Worm (Caenorhabditis elegans) whole organism, L1 larva: ENCODE data around the gene unc-129.

ENCODE experiments used
- C34B4.2 ChIP-seq: sonication (generic microtip); optimal IDR thresholded peaks from 2 replicates; lab custom pipeline; 2017; ENCODE audit warnings: mild to moderate bottlenecking, missing genetic modification characterization, missing compliant biosample characterization
- F16B12.6 ChIP-seq: fragments of 150-350 bp; optimal IDR thresholded peaks from 2 replicates; lab custom pipeline; 2014; ENCODE audit warnings: missing biosample characterization, missing genetic modification characterization
- aly-2 ChIP-seq: fragments of 150-350 bp; optimal IDR thresholded peaks from 2 replicates; lab custom pipeline; 2014; ENCODE audit warnings: missing biosample characterization, missing genetic modification characterization
- ama-1 ChIP-seq: fragments of 150-350 bp; optimal IDR thresholded peaks from 2 replicates; lab custom pipeline; 2014
- ceh-63 ChIP-seq: fragments of 200-800 bp; sonication (Bioruptor generic); optimal IDR thresholded peaks from 2 replicates; lab custom pipeline; 2018; ENCODE audit warnings: mild to moderate bottlenecking, missing genetic modification characterization, missing compliant biosample characterization
- ceh-8 ChIP-seq: fragments of 200-800 bp; sonication (Bioruptor generic); optimal IDR thresholded peaks from 2 replicates; lab custom pipeline; 2018; ENCODE audit warnings: mild to moderate bottlenecking, missing genetic modification characterization, moderate library complexity, missing compliant biosample characterization
- ceh-82 ChIP-seq, 3 experiments: fragments of 150-350 bp in 1 of 3; sonication (generic microtip) in 2 of 3; optimal IDR thresholded peaks; 2 replicates each; lab custom pipeline; 2014 to 2017; ENCODE audit warnings: missing biosample characterization in 3 of 3, missing genetic modification characterization in 3 of 3
- ceh-90 ChIP-seq: sonication (generic microtip); optimal IDR thresholded peaks from 2 replicates; lab custom pipeline; 2016; ENCODE audit warnings: missing genetic modification characterization, missing compliant biosample characterization
- dsc-1 ChIP-seq: sonication (generic microtip); optimal IDR thresholded peaks from 2 replicates; lab custom pipeline; 2016; ENCODE audit warnings: mild to moderate bottlenecking, missing genetic modification characterization, missing compliant biosample characterization
- efl-3 ChIP-seq: fragments of 200-800 bp; sonication (Bioruptor generic); optimal IDR thresholded peaks from 2 replicates; lab custom pipeline; 2018; ENCODE audit warnings: mild to moderate bottlenecking, missing genetic modification characterization, missing compliant biosample characterization
- elt-2 ChIP-seq: sonication (generic microtip); optimal IDR thresholded peaks from 2 replicates; lab custom pipeline; 2016; ENCODE audit warnings: missing genetic modification characterization, mild to moderate bottlenecking, inconsistent platforms, missing compliant biosample characterization, missing genetic modification reagents
- elt-3 ChIP-seq, 6 experiments: fragments of 150-350 bp in 1 of 6; sonication (generic microtip); optimal IDR thresholded peaks; 2 replicates each; lab custom pipeline; 2017 to 2018; ENCODE audit warnings: missing biosample characterization in 6 of 6, missing genetic modification characterization in 6 of 6, inconsistent platforms in 1 of 6
- fkh-4 ChIP-seq: sonication (generic microtip); optimal IDR thresholded peaks from 2 replicates; lab custom pipeline; 2016; ENCODE audit warnings: missing compliant biosample characterization, missing genetic modification characterization, borderline replicate concordance
- fkh-8 ChIP-seq: sonication (generic microtip); optimal IDR thresholded peaks from 2 replicates; lab custom pipeline; 2016; ENCODE audit warnings: mild to moderate bottlenecking, missing genetic modification characterization, missing compliant biosample characterization
- fos-1 ChIP-seq: fragments of 150-350 bp; optimal IDR thresholded peaks from 2 replicates; lab custom pipeline; 2014; ENCODE audit warnings: missing biosample characterization, missing genetic modification characterization
- grh-1 ChIP-seq: fragments of 200-800 bp; sonication (Bioruptor generic); IDR thresholded peaks from 2 replicates; pipeline ENCODE4 v1.3.6; 2022; ENCODE audit warnings: missing genetic modification reagents, missing genetic modification characterization, missing compliant biosample characterization
- hlh-17 ChIP-seq: fragments of 200-800 bp; sonication (Bioruptor generic); optimal IDR thresholded peaks from 2 replicates; lab custom pipeline; 2018; ENCODE audit warnings: missing genetic modification characterization, mild to moderate bottlenecking, missing compliant biosample characterization, moderate library complexity, borderline replicate concordance
- hlh-4 ChIP-seq: sonication (generic microtip); optimal IDR thresholded peaks from 2 replicates; lab custom pipeline; 2016; ENCODE audit warnings: mild to moderate bottlenecking, missing genetic modification characterization, missing compliant biosample characterization
- hpl-2 ChIP-seq: fragments of 150-350 bp; optimal IDR thresholded peaks from 2 replicates; lab custom pipeline; 2014; ENCODE audit warnings: missing biosample characterization, missing genetic modification reagents, missing genetic modification characterization
- irx-1 ChIP-seq: sonication (generic microtip); optimal IDR thresholded peaks from 2 replicates; lab custom pipeline; 2016; ENCODE audit warnings: missing genetic modification characterization, missing compliant biosample characterization
- isw-1 ChIP-seq: fragments of 200-800 bp; sonication (Bioruptor generic); IDR thresholded peaks from 2 replicates; pipeline ENCODE4 v1.3.6; 2022; ENCODE audit warnings: missing genetic modification characterization, missing compliant biosample characterization
- lin-14 ChIP-seq: fragments of 200-800 bp; sonication (Bioruptor generic); optimal IDR thresholded peaks from 2 replicates; lab custom pipeline; 2018; ENCODE audit warnings: mild to moderate bottlenecking, missing genetic modification characterization, moderate library complexity, missing compliant biosample characterization
- lin-15B ChIP-seq: fragments of 150-350 bp; sonication (generic microtip); optimal IDR thresholded peaks from 3 replicates; lab custom pipeline; 2014; ENCODE audit warnings: missing biosample characterization, missing genetic modification characterization
- lin-39 ChIP-seq: fragments of 150-350 bp; optimal IDR thresholded peaks from 2 replicates; lab custom pipeline; 2014; ENCODE audit warnings: missing biosample characterization, missing genetic modification reagents, missing genetic modification characterization
- mab-9 ChIP-seq: fragments of 200-800 bp; sonication (Bioruptor generic); IDR thresholded peaks from 2 replicates; pipeline ENCODE4 v1.3.6; 2022; ENCODE audit warnings: missing genetic modification reagents, missing genetic modification characterization, missing compliant biosample characterization
- mdl-1 ChIP-seq, 2 experiments: fragments of 150-350 bp; optimal IDR thresholded peaks; 2 replicates each; lab custom pipeline; 2014 to 2017; ENCODE audit warnings: missing biosample characterization in 2 of 2, missing genetic modification characterization in 2 of 2, inconsistent platforms in 1 of 2
- mep-1 ChIP-seq: fragments of 150-350 bp; optimal IDR thresholded peaks from 2 replicates; lab custom pipeline; 2014; ENCODE audit warnings: missing biosample characterization, missing genetic modification characterization
- nhr-19 ChIP-seq: fragments of 200-800 bp; sonication (Bioruptor generic); conservative IDR thresholded peaks from 2 replicates; pipeline ENCODE4 v1.3.6; 2022; ENCODE audit warnings: missing genetic modification characterization, missing compliant biosample characterization
- nhr-71 ChIP-seq: sonication (generic microtip); optimal IDR thresholded peaks from 2 replicates; lab custom pipeline; 2016; ENCODE audit warnings: mild to moderate bottlenecking, missing genetic modification characterization, moderate library complexity, missing compliant biosample characterization
- nhr-76 ChIP-seq: sonication (generic microtip); optimal IDR thresholded peaks from 2 replicates; lab custom pipeline; 2017; ENCODE audit warnings: missing biosample characterization, missing genetic modification characterization
- nhr-77 ChIP-seq: fragments of 150-350 bp; optimal IDR thresholded peaks from 2 replicates; lab custom pipeline; 2014; ENCODE audit warnings: missing biosample characterization, missing genetic modification characterization
- nhr-84 ChIP-seq: sonication (generic microtip); optimal IDR thresholded peaks from 2 replicates; lab custom pipeline; 2017; ENCODE audit warnings: missing biosample characterization, missing genetic modification characterization
- nhr-90 ChIP-seq: sonication (generic microtip); optimal IDR thresholded peaks from 2 replicates; lab custom pipeline; 2016; ENCODE audit warnings: mild to moderate bottlenecking, missing genetic modification characterization, missing compliant biosample characterization; ENCODE audit not compliant: poor library complexity
- pax-3 ChIP-seq: fragments of 200-800 bp; sonication (Bioruptor generic); optimal IDR thresholded peaks from 2 replicates; lab custom pipeline; 2018; ENCODE audit warnings: mild to moderate bottlenecking, missing genetic modification characterization, moderate library complexity, missing compliant biosample characterization
- rnt-1 ChIP-seq: sonication (generic microtip); optimal IDR thresholded peaks from 2 replicates; lab custom pipeline; 2016; ENCODE audit warnings: mild to moderate bottlenecking, missing genetic modification characterization, moderate library complexity, missing compliant biosample characterization
- snu-23 ChIP-seq: sonication (generic microtip); optimal IDR thresholded peaks from 2 replicates; lab custom pipeline; 2016; ENCODE audit warnings: missing genetic modification characterization, missing compliant biosample characterization
- sox-4 ChIP-seq: sonication (generic microtip); optimal IDR thresholded peaks from 2 replicates; lab custom pipeline; 2016; ENCODE audit warnings: missing genetic modification characterization, missing compliant biosample characterization
- sup-37 ChIP-seq: fragments of 200-800 bp; sonication (Bioruptor generic); optimal IDR thresholded peaks from 2 replicates; lab custom pipeline; 2018; ENCODE audit warnings: mild to moderate bottlenecking, missing genetic modification characterization, missing compliant biosample characterization
- tlp-1 ChIP-seq: fragments of 150-350 bp; optimal IDR thresholded peaks from 2 replicates; lab custom pipeline; 2014; ENCODE audit warnings: missing biosample characterization, missing genetic modification characterization
- unc-30 ChIP-seq: sonication (generic microtip); optimal IDR thresholded peaks from 2 replicates; lab custom pipeline; 2017; ENCODE audit warnings: missing biosample characterization, missing genetic modification characterization
- unc-86 ChIP-seq: sonication (generic microtip); optimal IDR thresholded peaks from 2 replicates; lab custom pipeline; 2016; ENCODE audit warnings: missing genetic modification characterization, missing compliant biosample characterization
- vab-15 ChIP-seq: sonication (generic microtip); optimal IDR thresholded peaks from 2 replicates; lab custom pipeline; 2017; ENCODE audit warnings: missing genotype, mild to moderate bottlenecking, missing genetic modification characterization, missing compliant biosample characterization
- zag-1 ChIP-seq: fragments of 150-350 bp; optimal IDR thresholded peaks from 2 replicates; lab custom pipeline; 2014; ENCODE audit warnings: missing biosample characterization, missing genetic modification characterization
- zip-4 ChIP-seq: fragments of 200-800 bp; sonication (Bioruptor generic); optimal IDR thresholded peaks from 2 replicates; lab custom pipeline; 2018; ENCODE audit warnings: mild to moderate bottlenecking, missing genetic modification characterization, moderate library complexity, missing compliant biosample characterization
- ztf-11 ChIP-seq, 2 experiments: sonication (generic microtip); optimal IDR thresholded peaks; 2 replicates each; lab custom pipeline; 2016 to 2017; ENCODE audit warnings: missing genetic modification characterization in 2 of 2, missing biosample characterization in 1 of 2, missing compliant biosample characterization in 1 of 2

The unc-129 gene

ce11 chrIV:9040393-9040792 is 35.2 kb upstream of the unc-129 start, which contains the start of gene Y73F4A.3:
Gene Y73F4A.3 (minus strand): TSS chrIV:9040493.
- no peak for TF ChIP-seq F16B12.6 (tag; lab: Kevin White, UChicago)
- no peak for TF ChIP-seq fos-1
- TF ChIP-seq dsc-1 (tag; lab: Kevin White, UChicago), result no peak
- no peak for TF ChIP-seq sox-4
- TF ChIP-seq nhr-71 (tag; lab: Kevin White, UChicago), result no peak
- TF ChIP-seq fkh-8 (tag; lab: Kevin White, UChicago), result no peak
- TF ChIP-seq nhr-84 (tag; lab: Kevin White, UChicago), result no peak
- no peak for TF ChIP-seq elt-3 (tag; optimal IDR thresholded peaks at IDR 0.05; lab: Kevin White, UChicago)
- no peak for TF ChIP-seq zag-1 (tag; lab: Kevin White, UChicago)
- no peak for TF ChIP-seq sup-37 (GFP tag; lab: Kevin White, UChicago)
- TF ChIP-seq grh-1, result no peak
- no peak for TF ChIP-seq ama-1
- TF ChIP-seq irx-1, result no peak
- no peak for TF ChIP-seq mab-9 (GFP tag; lab: Robert Waterston, UW)
- no peak for TF ChIP-seq fkh-4 (tag; lab: Kevin White, UChicago)
- TF ChIP-seq hlh-17, result no peak
- TF ChIP-seq ceh-82 (tag; optimal IDR thresholded peaks at IDR 0.05; lab: Kevin White, UChicago), result no peak
- TF ChIP-seq mdl-1 (tag; optimal IDR thresholded peaks at IDR 0.05; lab: Kevin White, UChicago), result no peak
- TF ChIP-seq nhr-77 (tag; lab: Kevin White, UChicago), result no peak
- no peak for TF ChIP-seq unc-30 (tag; lab: Kevin White, UChicago)
- TF ChIP-seq, all 84 proteins: peak for 0

ce11 chrIV:9037063-9037462 is 31.9 kb upstream of the unc-129 start, which contains the start of gene C53D6.7:
Gene C53D6.7 (minus strand): TSS chrIV:9037163.
- TF ChIP-seq nhr-90 (tag; lab: Kevin White, UChicago), result no peak
- TF ChIP-seq nhr-77 (tag; lab: Kevin White, UChicago), result no peak
- no peak for TF ChIP-seq nhr-76 (tag; lab: Kevin White, UChicago)
- TF ChIP-seq vab-15 (tag; lab: Kevin White, UChicago), result no peak
- TF ChIP-seq fkh-4 (tag; lab: Kevin White, UChicago), result no peak
- no peak for TF ChIP-seq ceh-63 (GFP tag; lab: Kevin White, UChicago)
- no peak for TF ChIP-seq tlp-1 (tag; lab: Kevin White, UChicago)
- no peak for TF ChIP-seq sup-37 (GFP tag; lab: Kevin White, UChicago)
- TF ChIP-seq ztf-11 (tag; optimal IDR thresholded peaks at IDR 0.05; lab: Kevin White, UChicago), result no peak
- no peak for TF ChIP-seq elt-3 (tag; optimal IDR thresholded peaks at IDR 0.05; lab: Kevin White, UChicago)
- TF ChIP-seq hlh-4 (tag; lab: Kevin White, UChicago), result no peak
- TF ChIP-seq unc-86 (tag; lab: Kevin White, UChicago), result no peak
- no peak for TF ChIP-seq lin-14 (GFP tag; lab: Kevin White, UChicago)
- no peak for TF ChIP-seq lin-39 (tag; lab: Kevin White, UChicago)
- no peak for TF ChIP-seq snu-23 (GFP tag; lab: Kevin White, UChicago)
- TF ChIP-seq nhr-19 (GFP tag; lab: Robert Waterston, UW), result no peak
- no peak for TF ChIP-seq rnt-1 (tag; lab: Kevin White, UChicago)
- TF ChIP-seq aly-2 (tag; lab: Kevin White, UChicago), result no peak

ce11 chrIV:9034340-9034739 is 29.1 kb upstream of the unc-129 start, which contains the start of gene C53D6.10:
Gene C53D6.10 (minus strand): TSS chrIV:9034440.
- TF ChIP-seq isw-1 (GFP tag; lab: Robert Waterston, UW) (no peak), hpl-2 (GFP tag; lab: Kevin White, UChicago) (no peak), nhr-19 (GFP tag; lab: Robert Waterston, UW) (no peak), pax-3 (tag; lab: Kevin White, UChicago) (no peak), lin-15B (tag; lab: Kevin White, UChicago) (no peak), efl-3 (GFP tag; lab: Kevin White, UChicago) (no peak), C34B4.2 (tag; lab: Kevin White, UChicago) (no peak), F16B12.6 (tag; lab: Kevin White, UChicago) (no peak), ama-1 (no peak), hlh-17 (no peak), ceh-8 (no peak), mep-1 (tag; lab: Kevin White, UChicago) (no peak), ceh-90 (tag; lab: Kevin White, UChicago) (no peak), elt-2 (no peak), nhr-90 (tag; lab: Kevin White, UChicago) (no peak), mab-9 (GFP tag; lab: Robert Waterston, UW) (no peak), fkh-8 (tag; lab: Kevin White, UChicago) (no peak), zip-4 (GFP tag; lab: Kevin White, UChicago) (no peak)
